Worm (Caenorhabditis elegans) whole organism, L1 larva: ENCODE results near the gene Y57A10C.9.

Experiments
- C04F5.9 ChIP-seq: sonication (generic microtip); optimal IDR thresholded peaks from 2 replicates; lab custom pipeline; 2016; ENCODE audit warnings: missing genetic modification characterization, missing compliant biosample characterization
- blmp-1 ChIP-seq: fragments of 150-350 bp; optimal IDR thresholded peaks from 2 replicates; lab custom pipeline; 2014; ENCODE audit warnings: missing biosample characterization, missing genetic modification characterization
- ceh-82 ChIP-seq, 3 experiments: fragments of 150-350 bp in 1 of 3; sonication (generic microtip) in 2 of 3; optimal IDR thresholded peaks; 2 replicates each; lab custom pipeline; 2014 to 2017; ENCODE audit warnings: missing biosample characterization in 3 of 3, missing genetic modification characterization in 3 of 3
- ces-1 ChIP-seq: fragments of 150-350 bp; optimal IDR thresholded peaks from 2 replicates; lab custom pipeline; 2014; ENCODE audit warnings: missing biosample characterization, missing genetic modification reagents, missing genetic modification characterization
- lin-15B ChIP-seq: fragments of 150-350 bp; sonication (generic microtip); optimal IDR thresholded peaks from 3 replicates; lab custom pipeline; 2014; ENCODE audit warnings: missing biosample characterization, missing genetic modification characterization
- lin-39 ChIP-seq: fragments of 150-350 bp; optimal IDR thresholded peaks from 2 replicates; lab custom pipeline; 2014; ENCODE audit warnings: missing biosample characterization, missing genetic modification reagents, missing genetic modification characterization
- mdl-1 ChIP-seq, 2 experiments: fragments of 150-350 bp; optimal IDR thresholded peaks; 2 replicates each; lab custom pipeline; 2014 to 2017; ENCODE audit warnings: missing biosample characterization in 2 of 2, missing genetic modification characterization in 2 of 2, inconsistent platforms in 1 of 2
- mep-1 ChIP-seq: fragments of 150-350 bp; optimal IDR thresholded peaks from 2 replicates; lab custom pipeline; 2014; ENCODE audit warnings: missing biosample characterization, missing genetic modification characterization
- nhr-12 ChIP-seq: sonication (generic microtip); optimal IDR thresholded peaks from 2 replicates; lab custom pipeline; 2017; ENCODE audit warnings: missing biosample characterization, missing genetic modification characterization
- nhr-76 ChIP-seq: sonication (generic microtip); optimal IDR thresholded peaks from 2 replicates; lab custom pipeline; 2017; ENCODE audit warnings: missing biosample characterization, missing genetic modification characterization
- nhr-77 ChIP-seq: fragments of 150-350 bp; optimal IDR thresholded peaks from 2 replicates; lab custom pipeline; 2014; ENCODE audit warnings: missing biosample characterization, missing genetic modification characterization
- nhr-84 ChIP-seq: sonication (generic microtip); optimal IDR thresholded peaks from 2 replicates; lab custom pipeline; 2017; ENCODE audit warnings: missing biosample characterization, missing genetic modification characterization
- pqm-1 ChIP-seq: sonication (generic microtip); optimal IDR thresholded peaks from 3 replicates; lab custom pipeline; 2017; ENCODE audit warnings: missing biosample characterization, missing genetic modification characterization

ce11 chrII:12432356-12432755 lies 6.0 kb downstream of the Y57A10C.9 start, which contains the start of gene dct-12:
- TF ChIP-seq ceh-82 (tag; optimal IDR thresholded peaks at IDR 0.05; lab: Kevin White, UChicago) (no peak), lin-15B (no peak), pqm-1 (no peak), mep-1 (no peak), blmp-1 (tag; lab: Kevin White, UChicago) (no peak), nhr-76 (tag; lab: Kevin White, UChicago) (no peak), C04F5.9 (no peak), nhr-12 (no peak), nhr-77 (tag; lab: Kevin White, UChicago) (no peak), ces-1 (no peak), lin-39 (tag; lab: Kevin White, UChicago) (no peak), mdl-1 (tag; optimal IDR thresholded peaks at IDR 0.05; lab: Kevin White, UChicago) (no peak), nhr-84 (no peak)
